Fruit fly (Drosophila melanogaster): Measurements from ENCODE around the gene Zmynd10.

DNA sequence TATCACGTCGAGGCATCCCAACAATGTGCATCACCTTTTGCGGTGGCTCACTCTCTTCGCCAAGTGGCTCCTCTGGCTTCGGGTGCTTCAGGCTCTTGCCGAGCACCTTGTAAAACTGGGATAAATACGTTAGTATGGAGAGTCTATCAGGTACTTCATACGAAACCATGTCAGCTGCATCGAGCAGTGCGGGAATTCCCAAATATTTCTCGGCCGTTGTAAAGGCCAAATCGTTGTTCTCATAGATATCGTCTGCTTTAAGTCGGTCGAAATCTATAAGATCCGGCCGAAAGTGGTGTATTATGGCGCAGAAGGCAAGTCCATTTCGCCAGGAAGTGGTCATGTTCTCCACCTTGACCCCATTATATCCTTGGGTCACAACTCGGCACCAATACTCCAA is 11.5 kb downstream of the Zmynd10 start:
- no peak for TF ChIP-seq Dll (optimal IDR thresholded peaks at IDR 0.05)
- no peak for TF ChIP-seq usp (GFP tag; optimal IDR thresholded peaks at IDR 0.05)
